Worm (Caenorhabditis elegans) whole organism, young adult: ENCODE data around the gene sec-15.

ENCODE experiments used
- B0019.2 ChIP-seq: fragments of 200-800 bp; sonication (Bioruptor generic); conservative IDR thresholded peaks from 2 replicates; pipeline ENCODE4 v1.3.6; 2022; ENCODE audit warnings: missing genetic modification reagents, missing genetic modification characterization, missing compliant biosample characterization
- B0261.1 ChIP-seq: sonication (generic microtip); optimal IDR thresholded peaks from 2 replicates; lab custom pipeline; 2016; ENCODE audit warnings: mild to moderate bottlenecking, missing genetic modification characterization, moderate library complexity, missing compliant biosample characterization
- D2030.7 ChIP-seq: fragments of 200-800 bp; sonication (Bioruptor generic); IDR thresholded peaks from 2 replicates; pipeline ENCODE4 v1.3.6; 2022; ENCODE audit warnings: missing genetic modification reagents, missing genetic modification characterization, missing compliant biosample characterization
- F10E7.11 ChIP-seq: sonication (generic microtip); optimal IDR thresholded peaks from 2 replicates; lab custom pipeline; 2017; ENCODE audit warnings: mild to moderate bottlenecking, missing genetic modification characterization, moderate library complexity, missing compliant biosample characterization
- F23B12.7 ChIP-seq: sonication (generic microtip); optimal IDR thresholded peaks from 2 replicates; lab custom pipeline; 2017; ENCODE audit warnings: missing genetic modification characterization, mild to moderate bottlenecking, missing compliant biosample characterization, antibody characterized with exemption, moderate library complexity; ENCODE audit not compliant: insufficient read depth
- F49E8.2 ChIP-seq: sonication (generic microtip); optimal IDR thresholded peaks from 3 replicates; lab custom pipeline; 2017; ENCODE audit warnings: missing genetic modification characterization, mild to moderate bottlenecking, missing compliant biosample characterization, antibody characterized with exemption, moderate library complexity; ENCODE audit not compliant: insufficient read depth
- F52B5.7 ChIP-seq: sonication (generic microtip); optimal IDR thresholded peaks from 2 replicates; lab custom pipeline; 2016; ENCODE audit warnings: mild to moderate bottlenecking, missing genetic modification characterization, missing compliant biosample characterization
- Y53F4B.3 ChIP-seq: fragments of 200-800 bp; sonication (Bioruptor generic); IDR thresholded peaks from 2 replicates; pipeline ENCODE4 v1.3.6; 2022; ENCODE audit warnings: missing genetic modification reagents, missing genetic modification characterization, missing compliant biosample characterization
- Y56A3A.18 ChIP-seq: fragments of 200-800 bp; sonication (Bioruptor generic); IDR thresholded peaks from 2 replicates; pipeline ENCODE4 v1.3.6; 2022; ENCODE audit warnings: missing genetic modification reagents, missing genetic modification characterization, missing compliant biosample characterization
- ZK185.1 ChIP-seq: sonication (generic microtip); optimal IDR thresholded peaks from 2 replicates; lab custom pipeline; 2016; ENCODE audit warnings: mild to moderate bottlenecking, missing genetic modification characterization, missing compliant biosample characterization; ENCODE audit not compliant: poor library complexity, severe bottlenecking
- ama-1 ChIP-seq, 3 experiments: fragments of 150-350 bp in 1 of 3; sonication (generic microtip) in 2 of 3; optimal IDR thresholded peaks; 2 replicates each; lab custom pipeline; 2014 to 2018; ENCODE audit warnings: missing biosample characterization in 2 of 3, missing genetic modification characterization in 2 of 3, missing genetic modification reagents in 2 of 3
- atf-7 ChIP-seq: sonication (generic microtip); optimal IDR thresholded peaks from 2 replicates; lab custom pipeline; 2017; ENCODE audit warnings: mild to moderate bottlenecking, missing genetic modification characterization, missing compliant biosample characterization
- attf-6 ChIP-seq: fragments of 200-800 bp; sonication (Bioruptor generic); IDR thresholded peaks from 2 replicates; pipeline ENCODE4 v1.3.6; 2022; ENCODE audit warnings: missing genetic modification reagents, missing genetic modification characterization, missing compliant biosample characterization
- die-1 ChIP-seq: sonication (generic microtip); optimal IDR thresholded peaks from 2 replicates; lab custom pipeline; 2016; ENCODE audit warnings: missing genotype, mild to moderate bottlenecking, missing genetic modification characterization, missing compliant biosample characterization
- egl-44 ChIP-seq: fragments of 200-800 bp; sonication (Bioruptor generic); IDR thresholded peaks from 2 replicates; pipeline ENCODE4 v1.3.6; 2022; ENCODE audit warnings: missing genetic modification reagents, missing genetic modification characterization, missing compliant biosample characterization
- hmg-1.2 ChIP-seq: fragments of 200-800 bp; sonication (Bioruptor generic); IDR thresholded peaks from 2 replicates; pipeline ENCODE4 v1.3.6; 2022; ENCODE audit warnings: missing genetic modification reagents, missing genetic modification characterization, missing compliant biosample characterization
- hmg-20 ChIP-seq: fragments of 200-800 bp; sonication (Bioruptor generic); IDR thresholded peaks from 2 replicates; pipeline ENCODE4 v1.3.6; 2022; ENCODE audit warnings: missing genetic modification reagents, missing genetic modification characterization, missing compliant biosample characterization
- hrde-1 ChIP-seq: sonication (generic microtip); optimal IDR thresholded peaks from 2 replicates; lab custom pipeline; 2016; ENCODE audit warnings: missing genetic modification characterization, mild to moderate bottlenecking, missing compliant biosample characterization, moderate library complexity, missing genotype, missing genetic modification reagents, borderline replicate concordance
- lin-26 ChIP-seq: fragments of 200-800 bp; sonication (Bioruptor generic); IDR thresholded peaks from 2 replicates; pipeline ENCODE4 v1.3.6; 2022; ENCODE audit warnings: missing genetic modification reagents, missing genetic modification characterization, missing compliant biosample characterization
- lsy-27 ChIP-seq: sonication (generic microtip); optimal IDR thresholded peaks from 2 replicates; lab custom pipeline; 2017; ENCODE audit warnings: missing genetic modification characterization, mild to moderate bottlenecking, missing compliant biosample characterization, antibody characterized with exemption, missing genotype, borderline replicate concordance; ENCODE audit not compliant: insufficient read depth
- madf-3 ChIP-seq: fragments of 200-800 bp; sonication (Bioruptor generic); IDR thresholded peaks from 2 replicates; pipeline ENCODE4 v1.3.6; 2022; ENCODE audit warnings: missing genetic modification reagents, missing genetic modification characterization, missing compliant biosample characterization
- nfyb-1 ChIP-seq: fragments of 200-800 bp; sonication (Bioruptor generic); IDR thresholded peaks from 2 replicates; pipeline ENCODE4 v1.3.6; 2022; ENCODE audit warnings: missing genetic modification reagents, missing genetic modification characterization, missing compliant biosample characterization
- nhr-80 ChIP-seq: sonication (generic microtip); optimal IDR thresholded peaks from 2 replicates; lab custom pipeline; 2016; ENCODE audit warnings: missing genetic modification characterization, missing compliant biosample characterization
- pbrm-1 ChIP-seq: fragments of 200-800 bp; sonication (Bioruptor generic); IDR thresholded peaks from 2 replicates; pipeline ENCODE4 v1.3.6; 2022; ENCODE audit warnings: missing genetic modification reagents, missing genetic modification characterization, missing compliant biosample characterization
- rcor-1 ChIP-seq: fragments of 200-800 bp; sonication (Bioruptor generic); IDR thresholded peaks from 2 replicates; pipeline ENCODE4 v1.3.6; 2022; ENCODE audit warnings: missing genetic modification reagents, missing genetic modification characterization, missing compliant biosample characterization
- rpc-1 ChIP-seq, 2 experiments: fragments of 150-350 bp in 1 of 2; sonication (generic microtip) in 1 of 2; optimal IDR thresholded peaks; 2 replicates each; lab custom pipeline; 2014 to 2018; ENCODE audit warnings: missing biosample characterization in 1 of 2, missing genetic modification characterization in 1 of 2, missing genetic modification reagents in 1 of 2, missing genotype in 1 of 2
- snpc-1.3 ChIP-seq: sonication (generic microtip); optimal IDR thresholded peaks from 2 replicates; lab custom pipeline; 2017; ENCODE audit warnings: missing genetic modification characterization, mild to moderate bottlenecking, missing compliant biosample characterization, antibody characterized with exemption, moderate library complexity, missing genotype, missing genetic modification reagents; ENCODE audit not compliant: insufficient read depth
- snpc-3.4 ChIP-seq: sonication (generic microtip); optimal IDR thresholded peaks from 2 replicates; lab custom pipeline; 2017; ENCODE audit warnings: missing genetic modification characterization, mild to moderate bottlenecking, missing compliant biosample characterization, antibody characterized with exemption, moderate library complexity, missing genotype, missing genetic modification reagents
- snpc-4 ChIP-seq, 5 experiments: fragments of 150-350 bp in 1 of 5; sonication (generic microtip) in 4 of 5; optimal IDR thresholded peaks; 2 replicates each; lab custom pipeline; 2014 to 2018; ENCODE audit warnings: missing genetic modification characterization in 5 of 5, missing biosample characterization in 3 of 5, antibody characterized with exemption in 2 of 5, mild to moderate bottlenecking in 2 of 5, missing compliant biosample characterization in 2 of 5, missing genotype in 2 of 5, moderate library complexity in 2 of 5, missing genetic modification reagents in 1 of 5
- tbp1 ChIP-seq: fragments of 200-800 bp; sonication (Bioruptor generic); optimal IDR thresholded peaks from 2 replicates; lab custom pipeline; 2018; ENCODE audit warnings: mild to moderate bottlenecking, missing genetic modification characterization, missing compliant biosample characterization
- ztf-28 ChIP-seq: fragments of 200-800 bp; sonication (Bioruptor generic); IDR thresholded peaks from 2 replicates; pipeline ENCODE4 v1.3.6; 2022; ENCODE audit warnings: missing genetic modification reagents, missing genetic modification characterization, missing compliant biosample characterization
- ztf-3 ChIP-seq: fragments of 200-800 bp; sonication (Bioruptor generic); optimal IDR thresholded peaks from 2 replicates; lab custom pipeline; 2018; ENCODE audit warnings: mild to moderate bottlenecking, missing genetic modification characterization, missing compliant biosample characterization

Gene sec-15

DNA sequence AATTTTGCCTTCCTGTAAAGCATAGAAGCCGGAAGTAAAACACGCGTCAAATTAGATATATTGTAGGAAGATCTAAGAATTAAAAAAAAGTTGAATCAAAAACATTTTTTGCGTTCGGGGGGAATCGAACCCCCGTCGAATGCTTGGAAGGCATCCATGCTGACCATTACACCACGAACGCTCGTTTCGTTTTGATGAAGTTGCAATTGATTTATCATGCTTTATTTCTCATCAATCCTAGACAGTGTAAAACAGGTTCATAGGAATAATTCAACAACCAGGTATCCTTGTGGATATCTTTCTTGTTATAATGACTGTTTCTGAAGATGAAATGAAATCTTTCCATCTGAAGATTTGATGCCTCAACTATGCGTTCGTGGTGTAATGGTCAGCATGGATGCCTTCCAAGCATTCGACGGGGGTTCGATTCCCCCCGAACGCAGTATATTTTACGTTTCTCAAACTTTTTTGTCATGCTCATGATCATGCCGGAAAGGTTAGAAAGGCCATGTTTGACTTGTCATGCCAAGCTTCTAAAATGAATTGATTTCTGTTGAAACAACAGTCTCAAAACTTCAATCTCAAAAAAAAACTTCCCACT lies 15.6 kb downstream of the sec-15 start (continued):
- peak; percentile 75 for TF ChIP-seq die-1 (tag; lab: Kevin White, UChicago)
- TF ChIP-seq F49E8.2 (tag; lab: Kevin White, UChicago), result no peak
- peak; percentile 19 for TF ChIP-seq atf-7 (tag; lab: Kevin White, UChicago)
- TF ChIP-seq hrde-1 (tag; lab: Kevin White, UChicago), result no peak
- TF ChIP-seq egl-44 (GFP tag; lab: Robert Waterston, UW), result no peak
- TF ChIP-seq snpc-4 (GFP tag; optimal IDR thresholded peaks at IDR 0.05; lab: Kevin White, UChicago), result peak; percentile 42
- TF ChIP-seq snpc-4 (tag; optimal IDR thresholded peaks at IDR 0.05; lab: Kevin White, UChicago), result peak in 1 of 4 experiments; percentile 64
- 0 out of 2 replicates have a peak, but pooled peaks have one; percentile 43 for TF ChIP-seq nfyb-1 (GFP tag; lab: Robert Waterston, UW)
- peak; percentile 26 for TF ChIP-seq nhr-80 (tag; lab: Kevin White, UChicago)
- TF ChIP-seq madf-3, result 0 out of 2 replicates have a peak, but pooled peaks have one; percentile 26
- TF ChIP-seq hmg-20 (GFP tag; lab: Robert Waterston, UW), result peak; percentile 13; the same call in 1 of the 2 replicates
- TF ChIP-seq ama-1 (optimal IDR thresholded peaks at IDR 0.05; lab: Kevin White, UChicago), result no peak
- TF ChIP-seq ama-1 (GFP tag; optimal IDR thresholded peaks at IDR 0.05; lab: Kevin White, UChicago), result peak in 1 of 2 experiments; percentile 14
- TF ChIP-seq ztf-28, result no peak
- no peak for TF ChIP-seq F52B5.7
- peak; percentile 75 for TF ChIP-seq B0261.1 (tag; lab: Kevin White, UChicago)
- peak; percentile 9 for TF ChIP-seq F23B12.7 (tag; lab: Kevin White, UChicago)
- TF ChIP-seq ztf-3 (GFP tag; lab: Kevin White, UChicago), result no peak
- TF ChIP-seq snpc-3.4 (tag; lab: Kevin White, UChicago), result peak; percentile 43
- no peak for TF ChIP-seq B0019.2 (GFP tag; lab: Robert Waterston, UW)
- peak; percentile 59 for TF ChIP-seq lsy-27 (tag; lab: Kevin White, UChicago)
- peak; percentile 77; the same call in 1 of the 2 replicates for TF ChIP-seq Y56A3A.18 (GFP tag; lab: Robert Waterston, UW)
- peak; percentile 56 for TF ChIP-seq hmg-1.2 (GFP tag; lab: Robert Waterston, UW)
- peak; percentile 56 for TF ChIP-seq ZK185.1 (tag; lab: Kevin White, UChicago)
- TF ChIP-seq F10E7.11 (tag; lab: Kevin White, UChicago), result no peak

DNA sequence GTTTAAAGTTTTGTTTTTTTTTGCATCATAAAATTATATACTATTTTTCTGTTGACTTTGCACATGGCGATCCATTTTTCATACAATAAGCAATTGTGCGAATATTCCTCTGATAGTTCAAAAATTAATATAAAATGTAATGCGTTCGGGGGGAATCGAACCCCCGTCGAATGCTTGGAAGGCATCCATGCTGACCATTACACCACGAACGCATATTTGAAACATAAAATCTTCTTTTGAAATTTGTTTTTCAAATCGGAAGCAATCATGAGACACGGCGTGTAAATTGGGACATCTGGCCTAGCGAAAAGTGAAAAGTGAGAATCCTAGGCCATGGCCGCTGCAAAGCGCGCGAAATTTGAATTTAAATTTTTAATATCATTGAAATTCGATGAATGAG lies 17.1 kb downstream of the sec-15 start:
- TF ChIP-seq tbp1 (GFP tag; lab: Kevin White, UChicago) (peak; percentile 81), Y56A3A.18 (GFP tag; lab: Robert Waterston, UW) (peak; percentile 56; the same call in 1 of the 2 replicates), D2030.7 (GFP tag; lab: Robert Waterston, UW) (peak; percentile 87), pbrm-1 (GFP tag; lab: Robert Waterston, UW) (peak; percentile 63), hmg-1.2 (GFP tag; lab: Robert Waterston, UW) (peak; percentile 51), lin-26 (GFP tag; lab: Robert Waterston, UW) (peak; percentile 47), snpc-1.3 (tag; lab: Kevin White, UChicago) (peak; percentile 6), egl-44 (GFP tag; lab: Robert Waterston, UW) (0 out of 2 replicates have a peak, but pooled peaks have one; percentile 14), attf-6 (0 out of 2 replicates have a peak, but pooled peaks have one; percentile 31), rpc-1 (optimal IDR thresholded peaks at IDR 0.05; lab: Kevin White, UChicago) (peak; percentile 53), rpc-1 (tag; optimal IDR thresholded peaks at IDR 0.05; lab: Kevin White, UChicago) (peak; percentile 72), rcor-1 (peak; percentile 76), Y53F4B.3 (0 out of 2 replicates have a peak, but pooled peaks have one; percentile 17)
